Worm (Caenorhabditis elegans): ENCODE measurements around the gene fbxb-51.
A peak's percentile ranks its signal among the peaks of the same experiment; 100 is the strongest.

The fbxb-51 gene

DNA sequence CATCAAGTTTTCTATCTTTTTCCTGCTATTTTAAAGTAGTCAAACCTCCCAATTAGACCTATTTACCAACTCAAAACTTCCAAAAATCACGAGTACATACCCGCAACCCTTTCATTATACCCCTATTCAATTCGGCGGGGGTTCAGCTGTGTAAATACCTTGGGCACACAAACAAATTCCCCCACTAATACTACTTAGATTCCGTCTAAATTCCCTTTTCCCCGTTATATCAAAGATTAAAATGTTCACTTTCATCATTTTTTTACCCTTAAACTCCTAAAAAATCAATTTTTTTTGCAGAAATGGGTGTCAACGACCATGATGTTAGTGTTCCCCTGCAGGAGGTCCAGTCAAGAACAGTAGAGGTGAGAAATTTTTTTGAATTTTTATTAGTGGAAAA, 46.2 kb upstream of the fbxb-51 start, which contains the start of gene fdgt-1:
TSS of gene fdgt-1 (plus strand) at position 301 of the 400 bp plus-strand sequence.
- TF ChIP-seq hmg-1.1 (GFP tag; IDR thresholded peaks at IDR 0.05) (no peak), ceh-32 (tag; optimal IDR thresholded peaks at IDR 0.05; ENCODE audit: poor library complexity) (no peak), snpc-4 (tag; optimal IDR thresholded peaks at IDR 0.05) (no peak), pha-4 (GFP tag; IDR thresholded peaks at IDR 0.05) (no peak), pha-4 (tag; optimal IDR thresholded peaks at IDR 0.05) (no peak)

DNA sequence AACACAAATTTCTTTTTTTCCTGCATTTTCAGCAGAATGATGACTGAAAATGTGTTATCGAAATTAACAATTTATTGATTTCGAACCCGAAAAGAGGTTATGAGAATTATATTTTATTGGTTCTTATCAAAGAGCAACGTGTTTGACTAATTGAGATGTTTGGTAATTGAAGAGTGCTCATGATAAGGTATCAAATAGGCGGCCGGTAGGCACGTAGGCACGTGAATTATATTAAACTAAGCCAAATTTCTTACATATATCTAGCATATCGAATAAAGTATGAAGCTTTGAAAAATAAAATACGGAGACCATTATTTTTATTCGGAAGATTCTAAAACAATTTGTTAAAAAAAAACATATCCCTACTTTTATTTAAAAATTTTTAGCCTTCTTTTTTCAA, 33.2 kb upstream of the fbxb-51 start, which contains the start of gene math-45:
TSS of gene math-45 (minus strand) at position 101 of the 400 bp plus-strand sequence.
- TF ChIP-seq nhr-28 (tag; optimal IDR thresholded peaks at IDR 0.05), result peak; percentile 17
- no peak for TF ChIP-seq lin-1 (GFP tag; IDR thresholded peaks at IDR 0.05)
- TF ChIP-seq jun-1 (tag; optimal IDR thresholded peaks at IDR 0.05), result no peak
- TF ChIP-seq Y48G9A.11 (GFP tag; IDR thresholded peaks at IDR 0.05), result no peak
- TF ChIP-seq duxl-1 (tag; optimal IDR thresholded peaks at IDR 0.05; ENCODE audit: poor library complexity), result no peak
- no peak for TF ChIP-seq daf-16 (GFP tag; optimal IDR thresholded peaks at IDR 0.05)
- TF ChIP-seq daf-16 (tag; optimal IDR thresholded peaks at IDR 0.05), result peak; percentile 52
- TF ChIP-seq dpl-1 (GFP tag; optimal IDR thresholded peaks at IDR 0.05), result no peak
- TF ChIP-seq nhr-11 (tag; optimal IDR thresholded peaks at IDR 0.05), result no peak
- no peak for TF ChIP-seq dmd-8 (GFP tag; IDR thresholded peaks at IDR 0.05)

DNA sequence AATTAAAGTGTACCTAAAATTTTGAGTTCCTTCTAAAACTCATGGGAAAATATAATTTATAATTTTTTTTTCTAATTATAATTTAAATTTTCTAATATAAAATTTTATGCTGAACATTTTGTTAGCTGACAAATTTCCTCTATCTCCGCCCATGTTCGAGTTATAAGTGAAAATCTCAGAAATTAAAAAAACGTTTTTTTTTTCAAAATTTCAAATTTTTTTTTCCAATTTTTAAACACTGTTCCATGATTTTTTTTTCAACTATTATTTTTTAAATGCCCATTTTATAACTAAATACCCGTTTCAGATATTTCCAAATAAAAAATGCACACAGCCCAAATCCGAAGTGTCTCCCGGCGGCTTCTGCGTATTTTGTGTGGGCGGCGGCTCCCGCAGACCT, 31.6 kb upstream of the fbxb-51 start, which contains the start of gene Y51H7BR.8:
TSS of gene Y51H7BR.8 (plus strand) at position 301 of the 400 bp plus-strand sequence.
- TF ChIP-seq gei-8 (GFP tag; optimal IDR thresholded peaks at IDR 0.05) (no peak), fkh-10 (GFP tag; optimal IDR thresholded peaks at IDR 0.05) (no peak), F26F4.8 (GFP tag; conservative IDR thresholded peaks at IDR 0.05) (no peak)

DNA sequence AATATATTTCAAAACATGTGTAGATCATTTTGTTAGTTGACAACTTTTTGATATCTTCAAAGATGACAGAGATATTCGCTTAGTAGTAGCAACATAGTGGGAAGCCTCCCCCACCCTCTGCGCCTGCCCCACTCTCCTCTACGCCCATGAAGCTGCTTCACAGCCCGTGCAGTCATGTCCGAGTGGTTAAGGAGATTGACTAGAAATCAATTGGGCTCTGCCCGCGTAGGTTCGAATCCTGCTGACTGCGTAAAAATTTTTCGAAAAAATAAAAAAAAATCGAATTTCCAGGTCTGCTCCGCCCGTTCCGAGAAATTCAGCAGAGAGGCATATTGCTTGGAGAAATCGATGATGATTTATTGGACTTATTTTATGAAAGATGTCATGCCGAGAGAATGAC, 30.6 kb upstream of the fbxb-51 start:
- peak; percentile 65; the same call in 1 of the 2 replicates for TF ChIP-seq Y48G9A.11 (GFP tag; IDR thresholded peaks at IDR 0.05)
- TF ChIP-seq zag-1 (tag; optimal IDR thresholded peaks at IDR 0.05), result no peak
- no peak for TF ChIP-seq lin-39 (tag; optimal IDR thresholded peaks at IDR 0.05)
- TF ChIP-seq mdl-1 (tag; optimal IDR thresholded peaks at IDR 0.05), result no peak
- peak; percentile 15 for TF ChIP-seq nhr-11 (tag; optimal IDR thresholded peaks at IDR 0.05)
- no peak for TF ChIP-seq ceh-32 (tag; optimal IDR thresholded peaks at IDR 0.05; ENCODE audit: poor library complexity)
- peak; percentile 73 for TF ChIP-seq pha-4 (GFP tag; IDR thresholded peaks at IDR 0.05)
- no peak for TF ChIP-seq pha-4 (tag; optimal IDR thresholded peaks at IDR 0.05)
- TF ChIP-seq T20F7.1 (GFP tag; optimal IDR thresholded peaks at IDR 0.05), result no peak
- TF ChIP-seq mxl-2 (GFP tag; conservative IDR thresholded peaks at IDR 0.05), result 0 out of 2 replicates have a peak, but pooled peaks have one; percentile 37
- TF ChIP-seq sdz-12 (GFP tag; optimal IDR thresholded peaks at IDR 0.05), result no peak
- peak; percentile 43; the same call in 1 of the 2 replicates for TF ChIP-seq set-16 (GFP tag; IDR thresholded peaks at IDR 0.05)
- TF ChIP-seq hif-1 (tag; optimal IDR thresholded peaks at IDR 0.05), result peak in 1 of 2 experiments; percentile 22
- TF ChIP-seq zfp-3 (GFP tag; conservative IDR thresholded peaks at IDR 0.05), result 0 out of 2 replicates have a peak, but pooled peaks have one; percentile 64
- peak; percentile 26 for TF ChIP-seq F10B5.3 (tag; optimal IDR thresholded peaks at IDR 0.05)
- peak; percentile 6 for TF ChIP-seq dve-1 (tag; optimal IDR thresholded peaks at IDR 0.05; ENCODE audit: insufficient read depth)
- TF ChIP-seq unc-39 (tag; optimal IDR thresholded peaks at IDR 0.05), result no peak
- TF ChIP-seq dmd-6 (GFP tag; IDR thresholded peaks at IDR 0.05), result peak; percentile 43
- TF ChIP-seq zip-11 (GFP tag; IDR thresholded peaks at IDR 0.05), result no peak
- TF ChIP-seq zfp-2 (tag; optimal IDR thresholded peaks at IDR 0.05), result no peak
- TF ChIP-seq egl-43 (GFP tag; IDR thresholded peaks at IDR 0.05), result no peak
- peak; percentile 72 for TF ChIP-seq ctbp-1 (GFP tag; IDR thresholded peaks at IDR 0.05)
- peak; percentile 60; the same call in 1 of the 2 replicates for TF ChIP-seq Y75B8A.6 (GFP tag; IDR thresholded peaks at IDR 0.05)
- peak; percentile 9 for TF ChIP-seq F49E8.2 (tag; optimal IDR thresholded peaks at IDR 0.05; ENCODE audit: borderline replicate concordance)
- no peak for TF ChIP-seq hlh-30 (tag; optimal IDR thresholded peaks at IDR 0.05; ENCODE audit: insufficient read depth)
- TF ChIP-seq F26F4.8 (GFP tag; conservative IDR thresholded peaks at IDR 0.05), result no peak
- TF ChIP-seq nhr-102 (tag; optimal IDR thresholded peaks at IDR 0.05), result no peak
- TF ChIP-seq lsy-2 (tag; optimal IDR thresholded peaks at IDR 0.05), result peak in 1 of 2 experiments; percentile 29
- peak; percentile 82 for TF ChIP-seq vab-7 (GFP tag; IDR thresholded peaks at IDR 0.05)
- TF ChIP-seq tag-97 (GFP tag; IDR thresholded peaks at IDR 0.05), result no peak
- TF ChIP-seq ceh-62 (tag; optimal IDR thresholded peaks at IDR 0.05), result no peak
- TF ChIP-seq nhr-28 (tag; optimal IDR thresholded peaks at IDR 0.05), result no peak
- TF ChIP-seq nhr-6 (tag; optimal IDR thresholded peaks at IDR 0.05), result no peak

Measured in whole organism, L4 larva.